Worm (Caenorhabditis elegans): Measurements from ENCODE around the gene inf-1.

DNA sequence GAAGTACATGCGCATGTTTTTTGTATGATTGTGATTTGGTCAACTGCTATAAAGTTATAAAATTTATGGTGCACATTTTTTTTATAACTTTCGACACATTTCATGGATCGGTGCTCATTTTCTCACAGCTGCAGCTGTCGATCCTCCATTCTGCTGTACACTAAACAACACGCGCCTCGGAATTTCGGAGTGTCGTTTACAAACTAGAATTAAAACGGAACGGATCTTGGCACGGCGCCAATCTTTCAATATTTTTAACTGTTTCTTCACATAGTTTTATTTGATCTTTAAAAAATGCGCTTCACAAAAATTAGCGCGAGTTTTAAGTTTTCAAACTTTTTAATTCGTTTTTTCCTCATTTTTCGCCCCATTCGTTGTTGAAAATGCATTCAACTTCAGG is 16.4 kb downstream of the inf-1 start, which contains the start of gene let-711:
- no peak for TF ChIP-seq nhr-76 (tag; optimal IDR thresholded peaks at IDR 0.05)
- TF ChIP-seq lin-13 (tag; optimal IDR thresholded peaks at IDR 0.05), result no peak
- TF ChIP-seq unc-62 (GFP tag; optimal IDR thresholded peaks at IDR 0.05), result no peak
- no peak for TF ChIP-seq mep-1 (tag; optimal IDR thresholded peaks at IDR 0.05)
- no peak for TF ChIP-seq nhr-12 (tag; optimal IDR thresholded peaks at IDR 0.05)
- no peak for TF ChIP-seq mls-2 (tag; optimal IDR thresholded peaks at IDR 0.05)
